Worm (Caenorhabditis elegans): ENCODE data around the gene F59A7.12.
A peak's percentile ranks its signal among the peaks of the same experiment; 100 is the strongest.

Gene F59A7.12

DNA sequence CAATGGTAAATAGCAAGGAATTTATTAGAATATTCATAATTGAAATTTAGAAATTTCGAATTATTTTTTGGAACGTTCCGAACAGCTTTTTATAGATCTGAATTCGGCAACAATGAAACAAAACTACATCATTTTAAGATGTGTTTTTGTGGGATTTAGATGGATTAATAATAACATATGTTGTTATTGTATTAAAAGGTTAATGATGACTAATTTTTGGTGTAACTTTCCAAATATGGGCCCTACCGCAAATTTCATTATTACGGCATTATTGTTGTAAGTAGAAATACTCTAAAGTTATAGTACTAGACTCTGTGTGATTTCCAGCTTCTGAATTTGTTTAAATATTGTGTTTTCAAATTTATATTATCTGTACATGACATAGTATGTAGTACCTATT is 16.2 kb upstream of the F59A7.12 start, which contains the start of gene F59A7.11:
Gene F59A7.11, minus strand, starts transcription at position 101 of the 400 bp plus-strand sequence.
- no peak for TF ChIP-seq lsy-2 (tag; optimal IDR thresholded peaks at IDR 0.05)
- no peak for TF ChIP-seq zip-2 (tag; optimal IDR thresholded peaks at IDR 0.05)
- TF ChIP-seq ama-1 (optimal IDR thresholded peaks at IDR 0.05), result no peak
- TF ChIP-seq ceh-62 (tag; optimal IDR thresholded peaks at IDR 0.05), result no peak
- TF ChIP-seq rbr-2 (tag; optimal IDR thresholded peaks at IDR 0.05), result no peak
- no peak for TF ChIP-seq madf-9 (GFP tag; conservative IDR thresholded peaks at IDR 0.05)
- TF ChIP-seq unc-130 (GFP tag; optimal IDR thresholded peaks at IDR 0.05), result no peak
- no peak for TF ChIP-seq cey-2 (tag; optimal IDR thresholded peaks at IDR 0.05; ENCODE audit: borderline replicate concordance, insufficient read depth)
- no peak for TF ChIP-seq daf-16 (GFP tag; optimal IDR thresholded peaks at IDR 0.05)
- no peak for TF ChIP-seq daf-16 (tag; optimal IDR thresholded peaks at IDR 0.05)
- no peak for TF ChIP-seq aly-2 (tag; optimal IDR thresholded peaks at IDR 0.05)
- no peak for TF ChIP-seq hlh-30 (tag; optimal IDR thresholded peaks at IDR 0.05; ENCODE audit: insufficient read depth)
- TF ChIP-seq nhr-10 (tag; optimal IDR thresholded peaks at IDR 0.05), result no peak
- no peak for TF ChIP-seq snpc-1.2 (GFP tag; IDR thresholded peaks at IDR 0.05)
- TF ChIP-seq ceh-44 (GFP tag; IDR thresholded peaks at IDR 0.05), result no peak
- TF ChIP-seq ceh-28 (tag; optimal IDR thresholded peaks at IDR 0.05), result no peak
- TF ChIP-seq zfp-3 (GFP tag; conservative IDR thresholded peaks at IDR 0.05), result no peak
- TF ChIP-seq snpc-4 (tag; optimal IDR thresholded peaks at IDR 0.05), result no peak
- TF ChIP-seq lin-15B (tag; optimal IDR thresholded peaks at IDR 0.05), result no peak

- no peak for TF ChIP-seq duxl-1 (tag; optimal IDR thresholded peaks at IDR 0.05; ENCODE audit: poor library complexity)
- peak; percentile 16 for TF ChIP-seq aha-1 (tag)
Measured at ce11 chrV:2016428-2016827, 13.5 kb upstream of the F59A7.12 start, which contains the start of gene F59A7.2. F59A7.2 (minus strand) TSS chrV:2016528.

DNA sequence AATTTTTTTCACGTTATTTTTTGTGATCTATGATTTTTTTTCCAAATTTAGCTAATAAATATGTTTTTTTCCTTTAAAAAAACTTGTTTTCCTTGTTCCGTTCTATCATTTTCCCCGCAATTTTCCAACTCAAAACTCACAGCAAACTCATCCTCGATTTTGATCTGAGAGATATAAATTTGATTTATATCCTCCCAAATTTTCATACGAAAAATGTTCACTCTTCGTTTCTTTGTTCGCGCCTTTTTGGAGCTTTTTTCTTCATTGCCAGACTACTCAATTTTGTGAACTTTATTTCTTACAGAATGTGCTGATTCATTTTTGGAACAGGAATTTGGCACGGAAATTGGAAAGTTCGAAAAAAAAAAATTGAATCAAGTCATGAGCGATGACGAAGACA is 11.3 kb upstream of the F59A7.12 start, which contains the start of gene F59A7.14:
Gene F59A7.14, plus strand, starts transcription at position 301 of the 400 bp plus-strand sequence.
- no peak for TF ChIP-seq nhr-111 (GFP tag; optimal IDR thresholded peaks at IDR 0.05)
- no peak for TF ChIP-seq fkh-10 (GFP tag; optimal IDR thresholded peaks at IDR 0.05)
- no peak for TF ChIP-seq dve-1 (tag; optimal IDR thresholded peaks at IDR 0.05; ENCODE audit: insufficient read depth)
- no peak for TF ChIP-seq daf-19 (GFP tag; conservative IDR thresholded peaks at IDR 0.05)
- no peak for TF ChIP-seq nhr-6 (tag; optimal IDR thresholded peaks at IDR 0.05)
- TF ChIP-seq ceh-32 (tag; optimal IDR thresholded peaks at IDR 0.05; ENCODE audit: poor library complexity), result no peak
- no peak for TF ChIP-seq aha-1 (tag)
- TF ChIP-seq Y105C5A.15 (GFP tag; IDR thresholded peaks at IDR 0.05), result no peak
- TF ChIP-seq sdz-12 (GFP tag; optimal IDR thresholded peaks at IDR 0.05), result no peak
- no peak for TF ChIP-seq mxl-3 (GFP tag; optimal IDR thresholded peaks at IDR 0.05)
- TF ChIP-seq zip-2 (tag; optimal IDR thresholded peaks at IDR 0.05), result no peak
- no peak for TF ChIP-seq D1046.2 (GFP tag; IDR thresholded peaks at IDR 0.05)
- TF ChIP-seq T26A8.4 (GFP tag; IDR thresholded peaks at IDR 0.05), result no peak
- TF ChIP-seq ceh-28 (tag; optimal IDR thresholded peaks at IDR 0.05), result no peak
- no peak for TF ChIP-seq tag-97 (GFP tag; IDR thresholded peaks at IDR 0.05)
- no peak for TF ChIP-seq dmd-9 (GFP tag; IDR thresholded peaks at IDR 0.05)
- no peak for TF ChIP-seq F26F4.8 (GFP tag; conservative IDR thresholded peaks at IDR 0.05)
- no peak for TF ChIP-seq F49E8.2 (tag; optimal IDR thresholded peaks at IDR 0.05; ENCODE audit: borderline replicate concordance)

ce11 chrV:2021283-2021682 is 8.7 kb upstream of the F59A7.12 start:
- TF ChIP-seq Y75B8A.6 (GFP tag; IDR thresholded peaks at IDR 0.05), result no peak
- TF ChIP-seq daf-8 (GFP tag; IDR thresholded peaks at IDR 0.05), result no peak
- no peak for TF ChIP-seq hmg-1.1 (GFP tag; IDR thresholded peaks at IDR 0.05)
- TF ChIP-seq lsy-2 (tag; optimal IDR thresholded peaks at IDR 0.05), result no peak
- TF ChIP-seq gei-8 (GFP tag; optimal IDR thresholded peaks at IDR 0.05), result no peak
- no peak for TF ChIP-seq mdt-29 (GFP tag; IDR thresholded peaks at IDR 0.05)
- no peak for TF ChIP-seq ceh-62 (tag; optimal IDR thresholded peaks at IDR 0.05)
- no peak for TF ChIP-seq duxl-1 (tag; optimal IDR thresholded peaks at IDR 0.05; ENCODE audit: poor library complexity)
- no peak for TF ChIP-seq T26A8.4 (GFP tag; IDR thresholded peaks at IDR 0.05)
- TF ChIP-seq dmd-9 (GFP tag; IDR thresholded peaks at IDR 0.05), result no peak
- TF ChIP-seq saeg-2 (GFP tag; IDR thresholded peaks at IDR 0.05), result no peak
- no peak for TF ChIP-seq rbr-2 (tag; optimal IDR thresholded peaks at IDR 0.05)
- no peak for TF ChIP-seq lin-39 (tag; optimal IDR thresholded peaks at IDR 0.05)
- no peak for TF ChIP-seq lir-3 (tag; optimal IDR thresholded peaks at IDR 0.05)
- TF ChIP-seq T20F7.1 (GFP tag; optimal IDR thresholded peaks at IDR 0.05), result no peak
- TF ChIP-seq fos-1 (tag; optimal IDR thresholded peaks at IDR 0.05), result no peak
- no peak for TF ChIP-seq ceh-32 (tag; optimal IDR thresholded peaks at IDR 0.05; ENCODE audit: poor library complexity)
- TF ChIP-seq vab-7 (GFP tag; IDR thresholded peaks at IDR 0.05), result no peak

Data from whole organism, L4 larva.